Worm (Caenorhabditis elegans) whole organism, L1 larva: ENCODE measurements around the gene F31D5.7.
"Not testable (repeated sequence)": the region's sequence is repeated elsewhere in the genome, so short reads cannot be mapped to it uniquely, and the experiment has no call there.

Source experiments
- C04F5.9 ChIP-seq: sonication (generic microtip); optimal IDR thresholded peaks from 2 replicates; lab custom pipeline; 2016; ENCODE audit warnings: missing genetic modification characterization, missing compliant biosample characterization
- hlh-4 ChIP-seq: sonication (generic microtip); optimal IDR thresholded peaks from 2 replicates; lab custom pipeline; 2016; ENCODE audit warnings: mild to moderate bottlenecking, missing genetic modification characterization, missing compliant biosample characterization
- nhr-11 ChIP-seq: fragments of 150-350 bp; optimal IDR thresholded peaks from 2 replicates; lab custom pipeline; 2014; ENCODE audit warnings: missing biosample characterization, missing genetic modification characterization
- nhr-237 ChIP-seq: fragments of 150-350 bp; optimal IDR thresholded peaks from 2 replicates; lab custom pipeline; 2014; ENCODE audit warnings: missing biosample characterization, missing genetic modification characterization

- TF ChIP-seq nhr-11 (tag; lab: Kevin White, UChicago); nhr-237; C04F5.9 (tag; lab: Kevin White, UChicago); hlh-4: not testable (repeated sequence)
Measured at ce11 chrII:4168404-4168803, 42.8 kb upstream of the F31D5.7 start, which contains the start of gene R03H10.4.
